Worm (Caenorhabditis elegans): ENCODE results near the gene srx-76.
A peak's percentile ranks its signal among the peaks of the same experiment; 100 is the strongest.

Gene srx-76

DNA sequence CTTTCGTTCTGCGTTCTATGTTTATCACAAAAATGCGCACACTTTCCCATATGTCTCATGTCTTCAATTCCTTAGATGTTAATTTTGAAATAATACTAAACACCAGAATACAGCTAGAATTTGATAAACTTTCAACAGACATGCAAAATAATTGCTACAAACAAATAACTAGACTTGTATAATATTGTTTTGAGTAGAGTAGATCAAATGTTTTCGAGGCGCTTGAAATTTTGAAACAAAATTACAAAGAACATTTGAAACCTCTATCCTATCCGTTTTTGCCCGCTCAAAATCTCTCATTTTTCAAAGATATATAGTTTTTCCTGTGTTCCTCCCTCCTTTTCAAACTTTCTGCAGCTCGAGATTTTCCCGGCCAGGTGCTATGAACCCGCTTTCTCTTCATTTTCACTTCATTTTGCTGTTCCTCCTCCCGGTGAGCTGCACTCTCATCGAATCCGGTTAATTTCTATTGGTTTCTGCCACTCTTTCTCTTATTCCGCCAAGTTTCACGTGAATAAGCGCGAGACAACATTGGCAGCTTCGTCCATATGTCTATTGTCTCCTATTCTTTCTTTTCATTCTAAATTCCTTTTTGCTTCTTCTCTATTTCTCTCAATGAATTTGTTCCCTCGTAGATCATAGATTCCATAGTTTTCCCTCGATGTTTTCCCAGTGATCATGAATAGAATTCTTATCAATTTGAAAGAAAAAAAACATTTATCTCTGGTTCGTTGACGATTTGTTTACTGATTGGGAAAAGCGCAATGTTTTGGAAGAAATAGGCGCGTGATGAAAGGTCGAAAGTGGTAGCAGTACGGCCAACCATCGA is 30.3 kb downstream of the srx-76 start (continued):
- TF ChIP-seq fos-1 (tag; optimal IDR thresholded peaks at IDR 0.05) (no peak), fkh-10 (GFP tag; optimal IDR thresholded peaks at IDR 0.05) (no peak), nhr-77 (tag; optimal IDR thresholded peaks at IDR 0.05) (no peak)

- TF ChIP-seq ceh-88 (GFP tag; IDR thresholded peaks at IDR 0.05) (no peak), fos-1 (tag; optimal IDR thresholded peaks at IDR 0.05) (no peak), nhr-71 (tag; optimal IDR thresholded peaks at IDR 0.05) (peak; percentile 2), nhr-84 (tag; optimal IDR thresholded peaks at IDR 0.05) (no peak), fkh-8 (tag; optimal IDR thresholded peaks at IDR 0.05) (peak; percentile 46), alr-1 (tag; optimal IDR thresholded peaks at IDR 0.05; ENCODE audit: borderline replicate concordance) (no peak), swsn-7 (tag; optimal IDR thresholded peaks at IDR 0.05) (no peak)
Measured at ce11 chrV:11927346-11927745, 35.7 kb downstream of the srx-76 start, which contains the start of gene osm-6. Gene osm-6, minus strand, starts transcription at chrV:11927446.

DNA sequence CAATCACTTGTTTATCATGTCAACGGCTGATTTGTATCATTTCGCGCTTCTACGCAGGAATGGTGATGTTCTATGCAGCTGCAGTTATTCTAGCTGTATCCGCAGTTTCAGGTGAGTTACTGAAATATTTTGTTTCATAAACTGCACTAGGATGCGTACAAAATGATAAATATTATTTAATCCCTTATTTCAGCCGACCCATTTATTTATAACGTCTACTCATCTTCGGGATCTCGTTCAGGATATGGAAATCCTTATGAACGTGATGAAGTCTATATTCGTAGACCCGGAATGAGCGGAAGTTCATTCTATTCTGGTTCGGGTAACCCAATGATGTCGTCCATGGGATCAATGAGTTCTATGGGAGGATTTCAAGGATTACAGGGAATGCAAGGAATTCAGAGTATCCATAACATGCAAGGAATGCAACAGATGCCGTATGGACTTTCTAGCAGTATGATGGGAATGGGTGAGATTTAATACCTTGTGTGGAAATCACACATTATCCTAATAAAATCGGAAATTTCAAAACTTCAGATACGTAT is 37.5 kb downstream of the srx-76 start, which contains the start of gene F58H1.2:
Gene F58H1.2 (plus strand): TSS at position 51 of the 545 bp plus-strand sequence.
- TF ChIP-seq tlp-1 (tag; optimal IDR thresholded peaks at IDR 0.05): no peak
- TF ChIP-seq pax-3 (tag; optimal IDR thresholded peaks at IDR 0.05): no peak
- TF ChIP-seq isw-1 (GFP tag; IDR thresholded peaks at IDR 0.05): no peak
- TF ChIP-seq fkh-10 (GFP tag; optimal IDR thresholded peaks at IDR 0.05): no peak
- no peak for TF ChIP-seq ets-5 (GFP tag; IDR thresholded peaks at IDR 0.05)
- no peak for TF ChIP-seq ceh-63 (GFP tag; optimal IDR thresholded peaks at IDR 0.05)
- TF ChIP-seq xbp-1 (tag; optimal IDR thresholded peaks at IDR 0.05): no peak
- TF ChIP-seq F16B12.6 (tag; optimal IDR thresholded peaks at IDR 0.05): no peak
- TF ChIP-seq ces-1 (GFP tag; optimal IDR thresholded peaks at IDR 0.05): no peak
- no peak for TF ChIP-seq lin-13 (GFP tag; optimal IDR thresholded peaks at IDR 0.05)
- no peak for TF ChIP-seq nhr-90 (tag; optimal IDR thresholded peaks at IDR 0.05; ENCODE audit: poor library complexity)
- no peak for TF ChIP-seq mdl-1 (tag; optimal IDR thresholded peaks at IDR 0.05)
- TF ChIP-seq nhr-47 (tag; optimal IDR thresholded peaks at IDR 0.05): no peak
- TF ChIP-seq elt-3 (tag; optimal IDR thresholded peaks at IDR 0.05): no peak
- TF ChIP-seq skn-1 (tag; optimal IDR thresholded peaks at IDR 0.05): no peak
- no peak for TF ChIP-seq ama-1 (optimal IDR thresholded peaks at IDR 0.05)

DNA sequence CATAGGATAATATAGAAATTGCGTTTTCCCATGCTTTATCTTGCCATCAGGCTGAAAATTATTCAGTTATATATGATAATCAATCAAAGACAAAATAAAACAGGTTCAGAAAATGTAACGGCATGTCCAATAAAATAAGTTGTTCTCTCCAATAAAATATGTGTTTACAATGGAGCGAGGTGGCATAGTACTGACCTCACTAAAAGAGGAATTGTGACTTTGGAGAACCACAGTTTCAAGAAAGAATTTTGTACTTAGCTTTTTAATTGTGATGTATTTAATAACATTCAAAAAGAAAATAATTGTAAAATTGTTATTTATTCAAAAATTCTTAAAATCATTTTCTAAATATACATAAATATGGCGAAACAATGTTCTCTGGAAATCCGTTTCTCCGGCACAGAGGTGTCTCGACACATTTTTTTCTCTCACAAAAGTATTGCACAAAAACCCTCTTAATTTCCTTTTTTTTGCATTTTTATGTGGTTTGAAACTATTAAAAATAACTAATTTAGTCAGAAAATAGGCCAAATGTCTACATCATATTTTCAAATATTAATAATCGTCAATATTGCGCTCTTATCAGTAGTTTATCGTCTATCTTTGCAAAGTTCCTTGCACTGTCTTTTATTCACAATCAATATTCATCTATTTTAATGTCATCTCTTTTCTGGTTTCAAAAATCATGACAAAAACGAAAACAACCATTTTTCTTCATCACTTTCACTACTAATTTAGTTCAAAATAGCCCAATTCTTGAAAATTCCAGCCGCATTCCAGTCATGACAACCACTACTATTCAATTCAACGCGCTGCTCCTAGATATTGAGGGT is 41.8 kb downstream of the srx-76 start, which contains the start of the genes aman-2 and F58H1.3:
Gene aman-2 (minus strand): TSS at position 51 of the 833 bp plus-strand sequence.
Gene F58H1.3 (plus strand): TSS at position 783 of the 833 bp plus-strand sequence.
- TF ChIP-seq nhr-71 (tag; optimal IDR thresholded peaks at IDR 0.05) (peak; percentile 57), hpl-2 (GFP tag; optimal IDR thresholded peaks at IDR 0.05) (no peak), nhr-28 (tag; optimal IDR thresholded peaks at IDR 0.05) (no peak), ceh-8 (GFP tag; optimal IDR thresholded peaks at IDR 0.05) (no peak), alr-1 (tag; optimal IDR thresholded peaks at IDR 0.05; ENCODE audit: borderline replicate concordance) (no peak), unc-130 (tag; optimal IDR thresholded peaks at IDR 0.05) (no peak), nhr-77 (tag; optimal IDR thresholded peaks at IDR 0.05) (no peak), dsc-1 (tag; optimal IDR thresholded peaks at IDR 0.05) (no peak), blmp-1 (tag; optimal IDR thresholded peaks at IDR 0.05) (peak; percentile 26), lsy-2 (tag; optimal IDR thresholded peaks at IDR 0.05) (peak in 1 of 2 experiments; percentile 78), fkh-8 (tag; optimal IDR thresholded peaks at IDR 0.05) (peak; percentile 79), nhr-76 (tag; optimal IDR thresholded peaks at IDR 0.05) (no peak), irx-1 (tag; optimal IDR thresholded peaks at IDR 0.05) (peak; percentile 5), grh-1 (GFP tag; IDR thresholded peaks at IDR 0.05) (no peak), lin-14 (GFP tag; optimal IDR thresholded peaks at IDR 0.05) (peak; percentile 73), aly-2 (tag; optimal IDR thresholded peaks at IDR 0.05) (no peak), mef-2 (tag; optimal IDR thresholded peaks at IDR 0.05) (no peak), ceh-82 (tag; optimal IDR thresholded peaks at IDR 0.05) (no peak), lin-35 (GFP tag; optimal IDR thresholded peaks at IDR 0.05) (peak; percentile 46 to 68), pqm-1 (tag; optimal IDR thresholded peaks at IDR 0.05) (no peak), pax-3 (tag; optimal IDR thresholded peaks at IDR 0.05) (peak; percentile 74), fkh-10 (GFP tag; optimal IDR thresholded peaks at IDR 0.05) (no peak), sptf-1 (tag; optimal IDR thresholded peaks at IDR 0.05) (no peak), ets-5 (GFP tag; IDR thresholded peaks at IDR 0.05) (no peak), snu-23 (GFP tag; optimal IDR thresholded peaks at IDR 0.05) (peak; percentile 36), tbx-2 (tag; optimal IDR thresholded peaks at IDR 0.05) (peak; percentile 42), ceh-63 (GFP tag; optimal IDR thresholded peaks at IDR 0.05) (no peak)
